In genomic region chr3R:21124225-21124624, dm6 we compare ENCODE assay signal across 4 fruit fly cellular contexts.
TF ChIP-seq lines count a peak whose summit lies in the region.

No protein-coding gene starts in this region.

- no peak for TF ChIP-seq CTCF in whole organism, embryonic (GFP tag; optimal IDR thresholded peaks at IDR 0.05; lab: Kevin White, UChicago)

TF ChIP-seq in whole organism, embryonic, 481 proteins besides CTCF, POLR2A, EP300 and RAD21:
- TF ChIP-seq lmd (GFP tag; IDR thresholded peaks at IDR 0.05; lab: Robert Waterston, UW) = no peak
- TF ChIP-seq CG3847 (GFP tag; IDR thresholded peaks at IDR 0.05; lab: Robert Waterston, UW) = no peak
- peak; percentile 35 for TF ChIP-seq gsb-n (tag; optimal IDR thresholded peaks at IDR 0.05; lab: Kevin White, UChicago)
- TF ChIP-seq CG11398 (GFP tag; optimal IDR thresholded peaks at IDR 0.05; lab: Kevin White, UChicago) = no peak
- peak; percentile 58 for TF ChIP-seq crol (GFP tag; IDR thresholded peaks at IDR 0.05; lab: Robert Waterston, UW)
- no peak for TF ChIP-seq wor (GFP tag; IDR thresholded peaks at IDR 0.05; lab: Robert Waterston, UW)
- TF ChIP-seq E2f2 (GFP tag; IDR thresholded peaks at IDR 0.05; lab: Robert Waterston, UW) = no peak
- TF ChIP-seq CG1024 (GFP tag; IDR thresholded peaks at IDR 0.05; lab: Robert Waterston, UW) = no peak
- TF ChIP-seq chinmo (GFP tag; IDR thresholded peaks at IDR 0.05; lab: Robert Waterston, UW; ENCODE audit: partially characterized antibody) = 0 out of 4 replicates have a peak, but pooled peaks have one; percentile 58

TF ChIP-seq in whole organism, prepupa, 60 proteins besides CTCF, POLR2A, EP300 and RAD21:
- TF ChIP-seq esn (GFP tag; optimal IDR thresholded peaks at IDR 0.05; lab: Kevin White, UChicago) (no peak), svp (GFP tag; lab: Kevin White, UChicago) (peak; percentile 83), fd85E (GFP tag; optimal IDR thresholded peaks at IDR 0.05; lab: Kevin White, UChicago) (no peak), CG31627 (GFP tag; optimal IDR thresholded peaks at IDR 0.05; lab: Kevin White, UChicago) (no peak), dsx (GFP tag; optimal IDR thresholded peaks at IDR 0.05; lab: Kevin White, UChicago; ENCODE audit: poor library complexity, severe bottlenecking) (no peak), CG6163 (GFP tag; IDR thresholded peaks at IDR 0.05; lab: Robert Waterston, UW) (0 out of 3 replicates have a peak, but pooled peaks have one; percentile 2), achi (GFP tag; optimal IDR thresholded peaks at IDR 0.05; lab: Kevin White, UChicago) (no peak), dac (GFP tag; optimal IDR thresholded peaks at IDR 0.05; lab: Kevin White, UChicago) (no peak), Hr39 (GFP tag; optimal IDR thresholded peaks at IDR 0.05; lab: Kevin White, UChicago) (no peak), CG6854 (GFP tag; optimal IDR thresholded peaks at IDR 0.05; lab: Kevin White, UChicago) (no peak), OdsH (GFP tag; optimal IDR thresholded peaks at IDR 0.05; lab: Kevin White, UChicago) (no peak), ss (GFP tag; optimal IDR thresholded peaks at IDR 0.05; lab: Kevin White, UChicago) (peak in 1 of 2 experiments; percentile 15), acj6 (GFP tag; optimal IDR thresholded peaks at IDR 0.05; lab: Kevin White, UChicago) (no peak), Eip93F (GFP tag; optimal IDR thresholded peaks at IDR 0.05; lab: Kevin White, UChicago) (no peak), CG3919 (GFP tag; optimal IDR thresholded peaks at IDR 0.05; lab: Kevin White, UChicago) (no peak), CG11762 (GFP tag; optimal IDR thresholded peaks at IDR 0.05; lab: Kevin White, UChicago; ENCODE audit: insufficient read depth) (no peak), spab (GFP tag; optimal IDR thresholded peaks at IDR 0.05; lab: Kevin White, UChicago) (no peak), CG6808 (GFP tag; optimal IDR thresholded peaks at IDR 0.05; lab: Kevin White, UChicago) (no peak), Ets96B (tag; optimal IDR thresholded peaks at IDR 0.05; lab: Kevin White, UChicago) (no peak), Sox102F (GFP tag; optimal IDR thresholded peaks at IDR 0.05; lab: Kevin White, UChicago) (no peak), CG9139 (GFP tag; optimal IDR thresholded peaks at IDR 0.05; lab: Kevin White, UChicago) (no peak)
TF ChIP-seq in whole organism, prepupa: peak in this region for 3.

TF ChIP-seq in whole organism, pupa, 21 proteins besides CTCF, POLR2A, EP300 and RAD21:
- TF ChIP-seq CG8159 (tag; optimal IDR thresholded peaks at IDR 0.05; lab: Kevin White, UChicago) (no peak), EcR (GFP tag; optimal IDR thresholded peaks at IDR 0.05; lab: Kevin White, UChicago) (peak; percentile 96)

TF ChIP-seq in whole organism, wandering third instar larva, 38 proteins besides CTCF, POLR2A, EP300 and RAD21:
- TF ChIP-seq Dif (GFP tag; optimal IDR thresholded peaks at IDR 0.05; lab: Kevin White, UChicago; ENCODE audit: partially characterized antibody) = peak; percentile 16
- TF ChIP-seq br (GFP tag; optimal IDR thresholded peaks at IDR 0.05; lab: Kevin White, UChicago) = no peak
- no peak for TF ChIP-seq Rel (GFP tag; optimal IDR thresholded peaks at IDR 0.05; lab: Kevin White, UChicago)
- peak; percentile 14 for TF ChIP-seq Rel (tag; optimal IDR thresholded peaks at IDR 0.05; lab: Kevin White, UChicago)
